Fruit fly (Drosophila melanogaster) whole organism, wandering third instar larva: ENCODE results near the gene mRpL17.

ENCODE experiments used
- Abd-B ChIP-seq: fragments of >200 bp; optimal IDR thresholded peaks from 2 replicates; lab custom pipeline; 2017; ENCODE audit warnings: missing biosample characterization, missing genetic modification characterization
- CrebA ChIP-seq: fragments of 200-800 bp; sonication (Bioruptor generic); optimal IDR thresholded peaks from 2 replicates; lab custom pipeline; 2016; ENCODE audit warnings: missing biosample characterization, mild to moderate bottlenecking, missing genetic modification characterization, borderline replicate concordance
- Hnf4 ChIP-seq: fragments of 200-800 bp; sonication (Bioruptor generic); optimal IDR thresholded peaks from 2 replicates; lab custom pipeline; 2016; ENCODE audit warnings: missing biosample characterization, mild to moderate bottlenecking, missing genetic modification characterization
- Hr78 ChIP-seq: fragments of >200 bp; optimal IDR thresholded peaks from 2 replicates; lab custom pipeline; 2017; ENCODE audit warnings: missing biosample characterization, missing genetic modification characterization
- Hr83 ChIP-seq: fragments of 200-300 bp; sonication (Bioruptor generic); optimal IDR thresholded peaks from 2 replicates; lab custom pipeline; 2016; ENCODE audit warnings: missing biosample characterization, mild to moderate bottlenecking, missing genetic modification characterization, moderate library complexity; ENCODE audit not compliant: poor library complexity, severe bottlenecking
- OdsH ChIP-seq: fragments of 200-800 bp; sonication (Bioruptor generic); optimal IDR thresholded peaks from 2 replicates; lab custom pipeline; 2016; ENCODE audit warnings: missing biosample characterization, mild to moderate bottlenecking, missing genetic modification characterization
- dl ChIP-seq, 2 experiments: fragments of 175-275, 200-275 bp in 1 of 2; fragments of 200-275 bp in 1 of 2; sonication (Bioruptor generic); optimal IDR thresholded peaks; lab custom pipeline; 2018; ENCODE audit warnings: mild to moderate bottlenecking in 2 of 2, missing biosample characterization in 2 of 2, missing genetic modification characterization in 2 of 2, moderate library complexity in 2 of 2; ENCODE audit not compliant: partially characterized antibody in 2 of 2, insufficient read depth in 1 of 2
- dmrt93B ChIP-seq: fragments of 200-800 bp; sonication (Bioruptor generic); optimal IDR thresholded peaks from 2 replicates; lab custom pipeline; 2018; ENCODE audit warnings: missing biosample characterization, mild to moderate bottlenecking, missing genetic modification characterization
- psq ChIP-seq: fragments of 200-800 bp; sonication (Bioruptor generic); optimal IDR thresholded peaks from 3 replicates; lab custom pipeline; 2017; ENCODE audit warnings: missing biosample characterization, mild to moderate bottlenecking, missing genetic modification characterization, moderate library complexity
- sage ChIP-seq: fragments of 200-800 bp; sonication (Bioruptor generic); optimal IDR thresholded peaks from 2 replicates; lab custom pipeline; 2016; ENCODE audit warnings: missing biosample characterization, mild to moderate bottlenecking, missing genetic modification characterization
- sv ChIP-seq: fragments of 200-800 bp; sonication (Bioruptor generic); optimal IDR thresholded peaks from 3 replicates; lab custom pipeline; 2016; ENCODE audit warnings: missing biosample characterization, missing genetic modification characterization
- usp ChIP-seq: fragments of >200 bp; optimal IDR thresholded peaks from 2 replicates; lab custom pipeline; 2017; ENCODE audit warnings: missing biosample characterization, missing genetic modification characterization

dm6 chr3L:248226-248758, 16.3 kb upstream of the mRpL17 start:
- TF ChIP-seq dmrt93B (GFP tag; lab: Kevin White, UChicago) = no peak
- TF ChIP-seq CrebA = no peak
- TF ChIP-seq psq (GFP tag; lab: Kevin White, UChicago) = no peak
- no peak for TF ChIP-seq Hr83
- no peak for TF ChIP-seq dl (GFP tag; optimal IDR thresholded peaks at IDR 0.05; lab: Kevin White, UChicago; ENCODE audit: insufficient read depth in 1 of 2, partially characterized antibody in 2 of 2)
- no peak for TF ChIP-seq usp
- no peak for TF ChIP-seq OdsH (GFP tag; lab: Kevin White, UChicago)
- TF ChIP-seq Abd-B (GFP tag; lab: Kevin White, UChicago) = no peak
- TF ChIP-seq Hr78 = no peak
- TF ChIP-seq sv (GFP tag; lab: Kevin White, UChicago) = no peak
- TF ChIP-seq sage (GFP tag; lab: Kevin White, UChicago) = no peak
- no peak for TF ChIP-seq Hnf4 (GFP tag; lab: Kevin White, UChicago)
